Comparison of ENCODE assay signal across 1 worm cellular context in the genomic region with DNA sequence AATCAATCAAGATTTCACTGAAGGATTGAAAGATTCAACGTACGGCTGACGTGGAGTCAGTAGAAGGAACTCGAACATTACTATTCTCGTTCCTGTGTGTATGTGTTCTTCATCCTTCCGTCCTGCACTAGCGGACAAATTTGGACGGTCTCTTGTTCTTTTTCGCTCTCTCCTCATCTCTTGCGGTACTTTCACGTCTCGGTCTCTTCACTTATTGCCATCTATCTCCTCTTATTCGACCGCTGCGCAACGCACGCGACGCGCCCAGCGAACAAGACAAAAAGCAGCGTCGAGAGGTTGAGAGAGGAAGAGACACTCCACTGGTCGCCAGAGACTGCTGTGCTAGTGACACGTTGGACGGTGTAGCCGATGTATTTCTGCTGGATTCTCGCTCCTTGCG.
TF ChIP-seq lines count a peak whose summit lies in the region.

No protein-coding gene starts in this region.

TF ChIP-seq in whole organism, L4 larva, 104 proteins besides CTCF, POLR2A, EP300 and RAD21 (continued from another document):
- TF ChIP-seq daf-16 (GFP tag; optimal IDR thresholded peaks at IDR 0.05; lab: Kevin White, UChicago) (no peak), daf-16 (tag; optimal IDR thresholded peaks at IDR 0.05; lab: Kevin White, UChicago) (peak; percentile 6), sdz-12 (GFP tag; optimal IDR thresholded peaks at IDR 0.05; lab: Kevin White, UChicago) (no peak), spr-1 (tag; optimal IDR thresholded peaks at IDR 0.05; lab: Kevin White, UChicago) (no peak), unc-62 (GFP tag; optimal IDR thresholded peaks at IDR 0.05 in 1 of 2; lab: Kevin White, UChicago) (peak in 1 of 2 experiments; percentile 93), unc-62 (tag; optimal IDR thresholded peaks at IDR 0.05; lab: Kevin White, UChicago) (no peak), ceh-44 (GFP tag; IDR thresholded peaks at IDR 0.05; lab: Robert Waterston, UW) (no peak), lsy-2 (tag; optimal IDR thresholded peaks at IDR 0.05; lab: Kevin White, UChicago) (peak; percentile 37 to 68), lin-38 (GFP tag; IDR thresholded peaks at IDR 0.05; lab: Robert Waterston, UW) (peak; percentile 49; the same call in 1 of the 2 replicates), mxl-3 (GFP tag; optimal IDR thresholded peaks at IDR 0.05; lab: Kevin White, UChicago) (peak; percentile 70), nhr-102 (tag; optimal IDR thresholded peaks at IDR 0.05; lab: Kevin White, UChicago) (no peak), zfp-3 (GFP tag; conservative IDR thresholded peaks at IDR 0.05; lab: Robert Waterston, UW) (no peak), dmd-6 (GFP tag; IDR thresholded peaks at IDR 0.05; lab: Robert Waterston, UW) (peak; percentile 39), lin-1 (GFP tag; IDR thresholded peaks at IDR 0.05; lab: Robert Waterston, UW) (no peak), ztf-11 (tag; optimal IDR thresholded peaks at IDR 0.05; lab: Kevin White, UChicago) (no peak), ztf-7 (tag; optimal IDR thresholded peaks at IDR 0.05; lab: Kevin White, UChicago) (no peak), hif-1 (tag; optimal IDR thresholded peaks at IDR 0.05; lab: Kevin White, UChicago) (peak in 1 of 2 experiments; percentile 72), pha-4 (GFP tag; IDR thresholded peaks at IDR 0.05; lab: Robert Waterston, UW) (peak; percentile 17; the same call in 1 of the 2 replicates), pha-4 (tag; optimal IDR thresholded peaks at IDR 0.05; lab: Kevin White, UChicago) (no peak), madf-9 (GFP tag; conservative IDR thresholded peaks at IDR 0.05; lab: Robert Waterston, UW) (peak; percentile 58), mdl-1 (tag; optimal IDR thresholded peaks at IDR 0.05; lab: Kevin White, UChicago) (peak; percentile 66 to 78), zip-11 (GFP tag; IDR thresholded peaks at IDR 0.05; lab: Robert Waterston, UW) (0 out of 2 replicates have a peak, but pooled peaks have one; percentile 11), nhr-237 (tag; optimal IDR thresholded peaks at IDR 0.05; lab: Kevin White, UChicago) (no peak), Y75B8A.6 (GFP tag; IDR thresholded peaks at IDR 0.05; lab: Robert Waterston, UW) (no peak), nhr-48 (tag; optimal IDR thresholded peaks at IDR 0.05; lab: Kevin White, UChicago) (peak; percentile 41), Y48G9A.11 (GFP tag; IDR thresholded peaks at IDR 0.05; lab: Robert Waterston, UW) (no peak), Y105C5A.15 (GFP tag; IDR thresholded peaks at IDR 0.05; lab: Robert Waterston, UW) (peak; percentile 38; the same call in 1 of the 2 replicates), snpc-4 (tag; optimal IDR thresholded peaks at IDR 0.05; lab: Kevin White, UChicago) (no peak), ceh-82 (tag; optimal IDR thresholded peaks at IDR 0.05; lab: Kevin White, UChicago) (no peak), rbr-2 (tag; optimal IDR thresholded peaks at IDR 0.05; lab: Kevin White, UChicago) (peak; percentile 58), vab-7 (GFP tag; IDR thresholded peaks at IDR 0.05; lab: Robert Waterston, UW) (peak; percentile 40; the same call in 1 of the 2 replicates), dve-1 (tag; optimal IDR thresholded peaks at IDR 0.05; lab: Kevin White, UChicago; ENCODE audit: insufficient read depth) (peak; percentile 63), nhr-41 (GFP tag; IDR thresholded peaks at IDR 0.05; lab: Robert Waterston, UW) (no peak), daf-8 (GFP tag; IDR thresholded peaks at IDR 0.05; lab: Robert Waterston, UW) (no peak), pqm-1 (tag; optimal IDR thresholded peaks at IDR 0.05; lab: Kevin White, UChicago) (peak; percentile 21), cey-2 (tag; optimal IDR thresholded peaks at IDR 0.05; lab: Kevin White, UChicago; ENCODE audit: borderline replicate concordance, insufficient read depth) (no peak), egl-27 (tag; optimal IDR thresholded peaks at IDR 0.05; lab: Kevin White, UChicago) (no peak), hlh-11 (tag; optimal IDR thresholded peaks at IDR 0.05; lab: Kevin White, UChicago) (peak; percentile 80), dmd-9 (GFP tag; IDR thresholded peaks at IDR 0.05; lab: Robert Waterston, UW) (no peak), spr-3 (GFP tag; optimal IDR thresholded peaks at IDR 0.05; lab: Kevin White, UChicago) (no peak), ceh-28 (tag; optimal IDR thresholded peaks at IDR 0.05; lab: Kevin White, UChicago) (peak; percentile 9), duxl-1 (tag; optimal IDR thresholded peaks at IDR 0.05; lab: Kevin White, UChicago; ENCODE audit: poor library complexity) (peak; percentile 27), saeg-2 (GFP tag; IDR thresholded peaks at IDR 0.05; lab: Robert Waterston, UW) (no peak), tag-97 (GFP tag; IDR thresholded peaks at IDR 0.05; lab: Robert Waterston, UW) (no peak)
